Worm (Caenorhabditis elegans) whole organism, L1 larva: ENCODE measurements around the gene ZK792.12.

Experiments used
- C34B4.2 ChIP-seq: sonication (generic microtip); optimal IDR thresholded peaks from 2 replicates; lab custom pipeline; 2017; ENCODE audit warnings: mild to moderate bottlenecking, missing genetic modification characterization, missing compliant biosample characterization
- aha-1 ChIP-seq: fragments of 150-350 bp; optimal IDR thresholded peaks from 2 replicates; lab custom pipeline; 2014; ENCODE audit warnings: missing biosample characterization, missing genetic modification characterization
- ces-1 ChIP-seq: fragments of 150-350 bp; optimal IDR thresholded peaks from 2 replicates; lab custom pipeline; 2014; ENCODE audit warnings: missing biosample characterization, missing genetic modification reagents, missing genetic modification characterization
- dpl-1 ChIP-seq, 3 experiments: fragments of 150-350 bp in 2 of 3; sonication (generic microtip) in 1 of 3; optimal IDR thresholded peaks; 2 replicates each; lab custom pipeline; 2014 to 2017; ENCODE audit warnings: missing biosample characterization in 3 of 3, missing genetic modification characterization in 3 of 3, missing genetic modification reagents in 3 of 3
- dsc-1 ChIP-seq: sonication (generic microtip); optimal IDR thresholded peaks from 2 replicates; lab custom pipeline; 2016; ENCODE audit warnings: mild to moderate bottlenecking, missing genetic modification characterization, missing compliant biosample characterization
- efl-1 ChIP-seq, 4 experiments: fragments of 150-350 bp; optimal IDR thresholded peaks in 3 of 4; peaks in 1 of 4; 1 replicate in 1 of 4; 2 replicates in 3 of 4; lab custom pipeline; 2014; ENCODE audit warnings: missing biosample characterization in 2 of 4, missing genetic modification characterization in 2 of 4, missing genetic modification reagents in 2 of 4
- egl-13 ChIP-seq: sonication (generic microtip); optimal IDR thresholded peaks from 2 replicates; lab custom pipeline; 2016; ENCODE audit warnings: missing genotype, missing genetic modification reagents, missing genetic modification characterization, missing compliant biosample characterization
- elt-2 ChIP-seq: sonication (generic microtip); optimal IDR thresholded peaks from 2 replicates; lab custom pipeline; 2016; ENCODE audit warnings: missing genetic modification characterization, mild to moderate bottlenecking, inconsistent platforms, missing compliant biosample characterization, missing genetic modification reagents
- grh-1 ChIP-seq: fragments of 200-800 bp; sonication (Bioruptor generic); IDR thresholded peaks from 2 replicates; pipeline ENCODE4 v1.3.6; 2022; ENCODE audit warnings: missing genetic modification reagents, missing genetic modification characterization, missing compliant biosample characterization
- hlh-17 ChIP-seq: fragments of 200-800 bp; sonication (Bioruptor generic); optimal IDR thresholded peaks from 2 replicates; lab custom pipeline; 2018; ENCODE audit warnings: missing genetic modification characterization, mild to moderate bottlenecking, missing compliant biosample characterization, moderate library complexity, borderline replicate concordance
- hlh-4 ChIP-seq: sonication (generic microtip); optimal IDR thresholded peaks from 2 replicates; lab custom pipeline; 2016; ENCODE audit warnings: mild to moderate bottlenecking, missing genetic modification characterization, missing compliant biosample characterization
- hpl-2 ChIP-seq: fragments of 150-350 bp; optimal IDR thresholded peaks from 2 replicates; lab custom pipeline; 2014; ENCODE audit warnings: missing biosample characterization, missing genetic modification reagents, missing genetic modification characterization
- lin-14 ChIP-seq: fragments of 200-800 bp; sonication (Bioruptor generic); optimal IDR thresholded peaks from 2 replicates; lab custom pipeline; 2018; ENCODE audit warnings: mild to moderate bottlenecking, missing genetic modification characterization, moderate library complexity, missing compliant biosample characterization
- lin-35 ChIP-seq, 2 experiments: fragments of 150-350 bp; optimal IDR thresholded peaks; 2 replicates each; lab custom pipeline; 2014; ENCODE audit warnings: missing biosample characterization in 2 of 2, missing genetic modification characterization in 2 of 2, missing genetic modification reagents in 2 of 2
- lir-3 ChIP-seq: sonication (generic microtip); optimal IDR thresholded peaks from 2 replicates; lab custom pipeline; 2016; ENCODE audit warnings: mild to moderate bottlenecking, missing genetic modification characterization, moderate library complexity, missing compliant biosample characterization; ENCODE audit not compliant: poor library complexity
- lsy-2 ChIP-seq, 2 experiments: fragments of 150-350 bp; optimal IDR thresholded peaks; 2 replicates each; lab custom pipeline; 2014; ENCODE audit warnings: missing biosample characterization in 2 of 2, missing genetic modification characterization in 2 of 2
- mab-9 ChIP-seq: fragments of 200-800 bp; sonication (Bioruptor generic); IDR thresholded peaks from 2 replicates; pipeline ENCODE4 v1.3.6; 2022; ENCODE audit warnings: missing genetic modification reagents, missing genetic modification characterization, missing compliant biosample characterization
- mdl-1 ChIP-seq, 2 experiments: fragments of 150-350 bp; optimal IDR thresholded peaks; 2 replicates each; lab custom pipeline; 2014 to 2017; ENCODE audit warnings: missing biosample characterization in 2 of 2, missing genetic modification characterization in 2 of 2, inconsistent platforms in 1 of 2
- mef-2 ChIP-seq: fragments of 150-350 bp; optimal IDR thresholded peaks from 2 replicates; lab custom pipeline; 2014; ENCODE audit warnings: missing biosample characterization, missing genetic modification characterization
- nhr-19 ChIP-seq: fragments of 200-800 bp; sonication (Bioruptor generic); conservative IDR thresholded peaks from 2 replicates; pipeline ENCODE4 v1.3.6; 2022; ENCODE audit warnings: missing genetic modification characterization, missing compliant biosample characterization
- nhr-20 ChIP-seq: sonication (generic microtip); optimal IDR thresholded peaks from 2 replicates; lab custom pipeline; 2016; ENCODE audit warnings: mild to moderate bottlenecking, missing genetic modification characterization, missing compliant biosample characterization
- nhr-28 ChIP-seq: fragments of 150-350 bp; optimal IDR thresholded peaks from 2 replicates; lab custom pipeline; 2014; ENCODE audit warnings: missing biosample characterization, missing genetic modification characterization
- nhr-71 ChIP-seq: sonication (generic microtip); optimal IDR thresholded peaks from 2 replicates; lab custom pipeline; 2016; ENCODE audit warnings: mild to moderate bottlenecking, missing genetic modification characterization, moderate library complexity, missing compliant biosample characterization
- nhr-77 ChIP-seq: fragments of 150-350 bp; optimal IDR thresholded peaks from 2 replicates; lab custom pipeline; 2014; ENCODE audit warnings: missing biosample characterization, missing genetic modification characterization
- pqm-1 ChIP-seq: sonication (generic microtip); optimal IDR thresholded peaks from 3 replicates; lab custom pipeline; 2017; ENCODE audit warnings: missing biosample characterization, missing genetic modification characterization
- rnt-1 ChIP-seq: sonication (generic microtip); optimal IDR thresholded peaks from 2 replicates; lab custom pipeline; 2016; ENCODE audit warnings: mild to moderate bottlenecking, missing genetic modification characterization, moderate library complexity, missing compliant biosample characterization
- snu-23 ChIP-seq: sonication (generic microtip); optimal IDR thresholded peaks from 2 replicates; lab custom pipeline; 2016; ENCODE audit warnings: missing genetic modification characterization, missing compliant biosample characterization
- sox-4 ChIP-seq: sonication (generic microtip); optimal IDR thresholded peaks from 2 replicates; lab custom pipeline; 2016; ENCODE audit warnings: missing genetic modification characterization, missing compliant biosample characterization
- sup-37 ChIP-seq: fragments of 200-800 bp; sonication (Bioruptor generic); optimal IDR thresholded peaks from 2 replicates; lab custom pipeline; 2018; ENCODE audit warnings: mild to moderate bottlenecking, missing genetic modification characterization, missing compliant biosample characterization
- tlp-1 ChIP-seq: fragments of 150-350 bp; optimal IDR thresholded peaks from 2 replicates; lab custom pipeline; 2014; ENCODE audit warnings: missing biosample characterization, missing genetic modification characterization
- unc-130 ChIP-seq: fragments of 150-350 bp; optimal IDR thresholded peaks from 2 replicates; lab custom pipeline; 2017; ENCODE audit warnings: missing biosample characterization, missing genetic modification characterization, inconsistent platforms
- unc-30 ChIP-seq: sonication (generic microtip); optimal IDR thresholded peaks from 2 replicates; lab custom pipeline; 2017; ENCODE audit warnings: missing biosample characterization, missing genetic modification characterization
- vab-15 ChIP-seq: sonication (generic microtip); optimal IDR thresholded peaks from 2 replicates; lab custom pipeline; 2017; ENCODE audit warnings: missing genotype, mild to moderate bottlenecking, missing genetic modification characterization, missing compliant biosample characterization
- zag-1 ChIP-seq: fragments of 150-350 bp; optimal IDR thresholded peaks from 2 replicates; lab custom pipeline; 2014; ENCODE audit warnings: missing biosample characterization, missing genetic modification characterization
- zip-4 ChIP-seq: fragments of 200-800 bp; sonication (Bioruptor generic); optimal IDR thresholded peaks from 2 replicates; lab custom pipeline; 2018; ENCODE audit warnings: mild to moderate bottlenecking, missing genetic modification characterization, moderate library complexity, missing compliant biosample characterization

Gene ZK792.12

ce11 chrIV:11646908-11647307 lies 46.7 kb upstream of the ZK792.12 start (continued):
- no peak for TF ChIP-seq C34B4.2 (tag; lab: Kevin White, UChicago)

ce11 chrIV:11649031-11649430 lies 44.6 kb upstream of the ZK792.12 start, which contains the start of gene ZK809.8:
ZK809.8 (minus strand) TSS chrIV:11649064.
- TF ChIP-seq hpl-2 (GFP tag; lab: Kevin White, UChicago) (no peak), aha-1 (tag; lab: Kevin White, UChicago) (no peak), vab-15 (tag; lab: Kevin White, UChicago) (no peak), ces-1 (GFP tag; lab: Kevin White, UChicago) (no peak), efl-1 (optimal IDR thresholded peaks at IDR 0.05; lab: Kevin White, UChicago) (no peak), efl-1 (GFP tag; optimal IDR thresholded peaks at IDR 0.05 in 1 of 2; lab: Kevin White, UChicago) (no peak), lin-14 (GFP tag; lab: Kevin White, UChicago) (peak; percentile 67), zip-4 (GFP tag; lab: Kevin White, UChicago) (no peak), lir-3 (tag; lab: Kevin White, UChicago) (no peak), sox-4 (no peak), grh-1 (GFP tag; lab: Robert Waterston, UW) (no peak), zag-1 (no peak), sup-37 (GFP tag; lab: Kevin White, UChicago) (no peak), nhr-19 (GFP tag; lab: Robert Waterston, UW) (peak; percentile 31; the same call in 1 of the 2 replicates), nhr-71 (tag; lab: Kevin White, UChicago) (peak; percentile 82), pqm-1 (tag; lab: Kevin White, UChicago) (no peak), nhr-20 (tag; lab: Kevin White, UChicago) (peak; percentile 6), unc-30 (tag; lab: Kevin White, UChicago) (no peak), lsy-2 (tag; optimal IDR thresholded peaks at IDR 0.05; lab: Kevin White, UChicago) (peak in 1 of 2 experiments; percentile 42), unc-130 (tag; lab: Kevin White, UChicago) (peak; percentile 6), lin-35 (GFP tag; optimal IDR thresholded peaks at IDR 0.05; lab: Kevin White, UChicago) (no peak), rnt-1 (tag; lab: Kevin White, UChicago) (peak; percentile 41), C34B4.2 (tag; lab: Kevin White, UChicago) (no peak), snu-23 (GFP tag; lab: Kevin White, UChicago) (peak; percentile 33), elt-2 (tag; lab: Kevin White, UChicago) (no peak), hlh-4 (tag; lab: Kevin White, UChicago) (no peak), mdl-1 (tag; optimal IDR thresholded peaks at IDR 0.05; lab: Kevin White, UChicago) (no peak)

ce11 chrIV:11650344-11650743 lies 43.2 kb upstream of the ZK792.12 start:
- TF ChIP-seq egl-13 (tag; lab: Kevin White, UChicago) (no peak), nhr-77 (tag; lab: Kevin White, UChicago) (no peak), lsy-2 (tag; optimal IDR thresholded peaks at IDR 0.05; lab: Kevin White, UChicago) (no peak), dsc-1 (tag; lab: Kevin White, UChicago) (no peak), hlh-17 (GFP tag; lab: Kevin White, UChicago) (no peak), mab-9 (GFP tag; lab: Robert Waterston, UW) (no peak), elt-2 (tag; lab: Kevin White, UChicago) (no peak), rnt-1 (tag; lab: Kevin White, UChicago) (no peak), mef-2 (tag; lab: Kevin White, UChicago) (no peak), lin-14 (GFP tag; lab: Kevin White, UChicago) (no peak), unc-30 (tag; lab: Kevin White, UChicago) (no peak), mdl-1 (tag; optimal IDR thresholded peaks at IDR 0.05; lab: Kevin White, UChicago) (no peak)
- TF ChIP-seq, all 84 proteins: peak for 0

- peak; percentile 20 for TF ChIP-seq snu-23 (GFP tag; lab: Kevin White, UChicago)
- TF ChIP-seq tlp-1 (tag; lab: Kevin White, UChicago): no peak
- TF ChIP-seq mef-2 (tag; lab: Kevin White, UChicago): no peak
- TF ChIP-seq dpl-1 (GFP tag; optimal IDR thresholded peaks at IDR 0.05; lab: Kevin White, UChicago): peak in 1 of 3 experiments; percentile 11
- no peak for TF ChIP-seq hpl-2 (GFP tag; lab: Kevin White, UChicago)
- TF ChIP-seq lin-35 (GFP tag; optimal IDR thresholded peaks at IDR 0.05; lab: Kevin White, UChicago): peak in 1 of 2 experiments; percentile 11
- TF ChIP-seq lsy-2 (tag; optimal IDR thresholded peaks at IDR 0.05; lab: Kevin White, UChicago): peak in 1 of 2 experiments; percentile 24
- TF ChIP-seq nhr-28 (tag; lab: Kevin White, UChicago): no peak
Observed at ce11 chrIV:11651965-11652453, 41.6 kb upstream of the ZK792.12 start, which contains the start of the genes acl-3 and ndub-6. acl-3 (minus strand) TSS chrIV:11652023. ndub-6 (plus strand) TSS chrIV:11652403.
